Fruit fly (Drosophila melanogaster) S2 (cell line): ENCODE results near the gene Phlpp.

Experiments used
- CG8478 ChIP-seq: fragments of >200 bp; optimal IDR thresholded peaks from 2 replicates; lab custom pipeline; 2018
- CTCF ChIP-seq, 2 experiments: fragments of >200 bp; optimal IDR thresholded peaks; 2 replicates each; lab custom pipeline; 2018

DNA sequence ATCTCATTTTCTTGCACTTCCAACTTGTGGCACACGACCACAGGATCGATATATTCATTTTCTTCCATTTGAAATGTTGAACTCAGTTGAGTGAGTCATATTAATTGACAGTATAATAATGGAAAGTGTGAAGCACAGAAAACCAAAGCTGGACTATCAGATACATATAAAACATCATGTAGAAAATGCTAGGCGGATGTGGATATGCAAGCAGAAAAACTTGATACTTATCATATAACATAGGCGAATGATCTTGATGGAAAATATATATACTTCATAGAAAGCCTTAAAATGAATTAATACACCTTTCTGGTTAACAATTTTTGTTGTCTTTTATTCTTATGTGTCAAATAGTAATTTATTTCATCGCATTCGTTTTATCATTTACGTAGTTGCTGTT is 20.0 kb downstream of the Phlpp start, which contains the start of gene CG10700:
- TF ChIP-seq CTCF (optimal IDR thresholded peaks at IDR 0.05; lab: Kevin White, UChicago) (no peak), CG8478 (lab: Kevin White, UChicago) (no peak)
